Worm (Caenorhabditis elegans) whole organism, L2 larva: ENCODE measurements around the gene lelo-4.
A peak's percentile ranks its signal among the peaks of the same experiment; 100 is the strongest.

ENCODE experiments used
- C34F6.9 ChIP-seq: fragments of 150-350 bp; optimal IDR thresholded peaks from 2 replicates; lab custom pipeline; 2014; ENCODE audit warnings: missing biosample characterization, missing genetic modification characterization
- F13H6.1 ChIP-seq: sonication (generic microtip); optimal IDR thresholded peaks from 2 replicates; lab custom pipeline; 2016; ENCODE audit warnings: missing genetic modification characterization, missing compliant biosample characterization
- R02D3.7 ChIP-seq: fragments of 150-350 bp; optimal IDR thresholded peaks from 2 replicates; lab custom pipeline; 2014; ENCODE audit warnings: missing biosample characterization, missing genetic modification characterization
- Y55F3AM.14 ChIP-seq: fragments of 200-800 bp; sonication (Bioruptor generic); optimal IDR thresholded peaks from 2 replicates; lab custom pipeline; 2018; ENCODE audit warnings: mild to moderate bottlenecking, missing genetic modification characterization, missing compliant biosample characterization
- ZK546.5 ChIP-seq: sonication (generic microtip); optimal IDR thresholded peaks from 2 replicates; lab custom pipeline; 2017; ENCODE audit warnings: missing biosample characterization, missing genetic modification characterization
- aly-2 ChIP-seq: fragments of 150-350 bp; optimal IDR thresholded peaks from 2 replicates; lab custom pipeline; 2014; ENCODE audit warnings: missing biosample characterization, missing genetic modification characterization
- blmp-1 ChIP-seq: sonication (generic microtip); optimal IDR thresholded peaks from 2 replicates; lab custom pipeline; 2017; ENCODE audit warnings: missing genetic modification characterization, mild to moderate bottlenecking, missing compliant biosample characterization, antibody characterized with exemption, moderate library complexity; ENCODE audit not compliant: insufficient read depth
- ceh-16 ChIP-seq: fragments of 150-350 bp; optimal IDR thresholded peaks from 2 replicates; lab custom pipeline; 2014; ENCODE audit warnings: missing biosample characterization, missing genetic modification characterization
- ceh-82 ChIP-seq: fragments of 150-350 bp; optimal IDR thresholded peaks from 2 replicates; lab custom pipeline; 2014; ENCODE audit warnings: missing biosample characterization, missing genetic modification characterization
- crh-2 ChIP-seq: sonication (generic microtip); optimal IDR thresholded peaks from 2 replicates; lab custom pipeline; 2017; ENCODE audit warnings: missing biosample characterization, missing genetic modification characterization
- dmd-4 ChIP-seq: sonication (generic microtip); optimal IDR thresholded peaks from 2 replicates; lab custom pipeline; 2017; ENCODE audit warnings: missing biosample characterization, missing genetic modification characterization
- egl-27 ChIP-seq: sonication (generic microtip); optimal IDR thresholded peaks from 3 replicates; lab custom pipeline; 2017; ENCODE audit warnings: missing biosample characterization, missing genetic modification reagents, missing genetic modification characterization
- elt-1 ChIP-seq: fragments of 150-350 bp; optimal IDR thresholded peaks from 2 replicates; lab custom pipeline; 2014; ENCODE audit warnings: missing biosample characterization, missing genetic modification characterization
- elt-3 ChIP-seq: sonication (generic microtip); optimal IDR thresholded peaks from 2 replicates; lab custom pipeline; 2017; ENCODE audit warnings: missing biosample characterization, missing genetic modification characterization
- fos-1 ChIP-seq: fragments of 150-350 bp; optimal IDR thresholded peaks from 2 replicates; lab custom pipeline; 2014; ENCODE audit warnings: missing biosample characterization, missing genetic modification characterization
- gmeb-1 ChIP-seq: fragments of 150-350 bp; optimal IDR thresholded peaks from 2 replicates; lab custom pipeline; 2014; ENCODE audit warnings: missing biosample characterization, missing genetic modification characterization
- lin-11 ChIP-seq: fragments of 150-350 bp; sonication (generic microtip); optimal IDR thresholded peaks from 2 replicates; lab custom pipeline; 2014; ENCODE audit warnings: missing biosample characterization, missing genetic modification characterization, inconsistent platforms, mixed read lengths
- lin-13 ChIP-seq: fragments of 150-350 bp; optimal IDR thresholded peaks from 2 replicates; lab custom pipeline; 2014; ENCODE audit warnings: missing biosample characterization, missing genetic modification reagents, missing genetic modification characterization
- lsy-2 ChIP-seq, 2 experiments: fragments of 150-350 bp in 1 of 2; sonication (generic microtip) in 1 of 2; optimal IDR thresholded peaks; 2 replicates each; lab custom pipeline; 2014 to 2017; ENCODE audit warnings: missing biosample characterization in 2 of 2, missing genetic modification characterization in 2 of 2
- mab-5 ChIP-seq: fragments of 150-350 bp; optimal IDR thresholded peaks from 2 replicates; lab custom pipeline; 2014; ENCODE audit warnings: missing biosample characterization, missing genetic modification characterization
- mbf-1 ChIP-seq: sonication (generic microtip); optimal IDR thresholded peaks from 2 replicates; lab custom pipeline; 2017; ENCODE audit warnings: missing biosample characterization, missing genetic modification characterization
- mdl-1 ChIP-seq, 2 experiments: fragments of 150-350 bp in 1 of 2; sonication (generic microtip) in 1 of 2; optimal IDR thresholded peaks; 2 replicates each; lab custom pipeline; 2017; ENCODE audit warnings: missing biosample characterization in 2 of 2, missing genetic modification characterization in 2 of 2
- nhr-11 ChIP-seq: fragments of 150-350 bp; optimal IDR thresholded peaks from 2 replicates; lab custom pipeline; 2014; ENCODE audit warnings: missing biosample characterization, missing genetic modification characterization
- nhr-12 ChIP-seq: fragments of 150-350 bp; optimal IDR thresholded peaks from 2 replicates; lab custom pipeline; 2014; ENCODE audit warnings: missing biosample characterization, missing genetic modification characterization
- nhr-129 ChIP-seq: fragments of 150-350 bp; optimal IDR thresholded peaks from 2 replicates; lab custom pipeline; 2014; ENCODE audit warnings: missing biosample characterization, missing genetic modification characterization
- nhr-21 ChIP-seq: fragments of 150-350 bp; optimal IDR thresholded peaks from 2 replicates; lab custom pipeline; 2014; ENCODE audit warnings: missing biosample characterization, missing genetic modification characterization
- nhr-23 ChIP-seq: fragments of 150-350 bp; optimal IDR thresholded peaks from 2 replicates; lab custom pipeline; 2014; ENCODE audit warnings: missing biosample characterization, missing genetic modification reagents, missing genetic modification characterization
- nhr-237 ChIP-seq: fragments of 150-350 bp; optimal IDR thresholded peaks from 2 replicates; lab custom pipeline; 2014; ENCODE audit warnings: missing biosample characterization, missing genetic modification characterization
- nhr-6 ChIP-seq: fragments of 150-350 bp; optimal IDR thresholded peaks from 2 replicates; lab custom pipeline; 2014; ENCODE audit warnings: missing biosample characterization, missing genetic modification characterization
- nhr-77 ChIP-seq: fragments of 150-350 bp; optimal IDR thresholded peaks from 2 replicates; lab custom pipeline; 2014; ENCODE audit warnings: missing biosample characterization, missing genetic modification characterization
- peb-1 ChIP-seq: fragments of 150-350 bp; optimal IDR thresholded peaks from 2 replicates; lab custom pipeline; 2014; ENCODE audit warnings: missing biosample characterization, missing genetic modification characterization
- sem-4 ChIP-seq: fragments of 150-350 bp; optimal IDR thresholded peaks from 2 replicates; lab custom pipeline; 2014; ENCODE audit warnings: missing biosample characterization, missing genetic modification reagents, missing genetic modification characterization
- skn-1 ChIP-seq: sonication (generic microtip); optimal IDR thresholded peaks from 2 replicates; lab custom pipeline; 2017; ENCODE audit warnings: missing biosample characterization, missing genetic modification characterization
- sma-3 ChIP-seq: sonication (generic microtip); optimal IDR thresholded peaks from 2 replicates; lab custom pipeline; 2016; ENCODE audit warnings: missing genetic modification reagents, missing genetic modification characterization, missing compliant biosample characterization
- unc-55 ChIP-seq: fragments of 150-350 bp; sonication (generic microtip); optimal IDR thresholded peaks from 3 replicates; lab custom pipeline; 2014; ENCODE audit warnings: missing biosample characterization, missing genetic modification reagents, missing genetic modification characterization
- unc-62 ChIP-seq: fragments of 150-350 bp; optimal IDR thresholded peaks from 2 replicates; lab custom pipeline; 2014; ENCODE audit warnings: missing biosample characterization, missing genetic modification reagents, missing genetic modification characterization
- zag-1 ChIP-seq: fragments of 150-350 bp; optimal IDR thresholded peaks from 2 replicates; lab custom pipeline; 2014; ENCODE audit warnings: missing biosample characterization, missing genetic modification characterization
- ztf-1 ChIP-seq: fragments of 200-800 bp; sonication (Bioruptor generic); conservative IDR thresholded peaks from 2 replicates; pipeline ENCODE4 v1.3.6; 2022; ENCODE audit warnings: missing genetic modification characterization, missing compliant biosample characterization
- ztf-11 ChIP-seq: sonication (generic microtip); optimal IDR thresholded peaks from 2 replicates; lab custom pipeline; 2017; ENCODE audit warnings: missing biosample characterization, missing genetic modification characterization
- ztf-4 ChIP-seq: fragments of 150-350 bp; optimal IDR thresholded peaks from 2 replicates; lab custom pipeline; 2014; ENCODE audit warnings: missing biosample characterization, missing genetic modification characterization

lelo-4 gene

DNA sequence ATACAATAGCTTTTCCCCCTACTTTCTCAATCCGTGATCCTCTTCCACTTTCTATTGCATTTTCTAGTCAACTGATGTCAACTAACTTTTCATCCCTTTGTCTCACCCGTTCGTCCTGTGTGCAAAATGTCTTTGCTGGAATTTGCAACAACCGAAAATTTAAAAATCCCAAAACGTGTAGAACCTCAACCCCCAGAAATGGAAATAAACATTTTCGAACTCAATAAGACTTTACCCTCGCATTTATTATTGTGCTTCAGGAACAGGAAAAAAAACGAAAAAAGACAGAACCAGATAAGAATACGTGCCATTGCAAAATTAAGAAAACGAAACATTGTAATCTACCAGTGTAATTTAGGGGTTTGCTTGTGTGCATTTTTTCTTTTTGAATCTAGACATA, 2.6 kb upstream of the lelo-4 start:
- TF ChIP-seq nhr-21 (tag; lab: Kevin White, UChicago) (peak; percentile 14), F13H6.1 (tag; lab: Kevin White, UChicago) (no peak)

ce11 chrII:5715745-5716357, 1.1 kb downstream of the lelo-4 start, which contains the start of the genes C18A3.10 and C18A3.3:
Gene C18A3.10, minus strand, starts transcription at chrII:5715845.
Gene C18A3.3, plus strand, starts transcription at chrII:5716307.
- no peak for TF ChIP-seq peb-1
- no peak for TF ChIP-seq ZK546.5 (tag; lab: Kevin White, UChicago)
- no peak for TF ChIP-seq dmd-4
- no peak for TF ChIP-seq zag-1 (tag; lab: Kevin White, UChicago)
- TF ChIP-seq mbf-1 (tag; lab: Kevin White, UChicago): no peak
- TF ChIP-seq gmeb-1 (tag; lab: Kevin White, UChicago): no peak
- TF ChIP-seq R02D3.7: no peak
- no peak for TF ChIP-seq unc-55 (GFP tag; lab: Kevin White, UChicago)
- no peak for TF ChIP-seq mab-5 (tag; lab: Kevin White, UChicago)
- no peak for TF ChIP-seq nhr-11 (tag; lab: Kevin White, UChicago)
- TF ChIP-seq sma-3 (GFP tag; lab: Kevin White, UChicago): no peak
- no peak for TF ChIP-seq C34F6.9 (tag; lab: Kevin White, UChicago)
- TF ChIP-seq nhr-77 (tag; lab: Kevin White, UChicago): no peak
- no peak for TF ChIP-seq elt-1 (tag; lab: Kevin White, UChicago)
- no peak for TF ChIP-seq nhr-237 (tag; lab: Kevin White, UChicago)
- TF ChIP-seq elt-3: no peak
- no peak for TF ChIP-seq blmp-1 (tag; lab: Kevin White, UChicago)
- TF ChIP-seq, all 48 proteins: peak for 0

DNA sequence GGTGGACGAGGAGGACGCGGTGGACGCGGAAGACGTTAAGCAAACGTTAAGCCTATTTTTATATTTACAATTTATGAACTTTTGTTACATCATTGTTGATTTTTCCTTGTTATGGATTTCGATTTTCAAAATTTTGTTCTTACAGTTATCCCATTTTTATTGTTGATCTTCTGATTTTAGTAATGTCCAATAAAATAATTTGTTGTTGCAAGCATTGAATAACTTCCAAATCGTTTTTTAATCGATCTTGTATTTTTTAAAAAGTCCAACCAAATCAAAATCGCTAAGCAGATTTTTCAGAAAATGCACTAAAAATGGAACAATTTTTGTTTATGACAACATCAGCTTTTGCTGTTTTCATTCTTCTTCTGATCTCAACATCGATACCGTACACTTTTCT, 3.1 kb downstream of the lelo-4 start, which contains the start of gene zipt-3:
TSS of gene zipt-3 (plus strand) at position 301 of the 400 bp plus-strand sequence.
- TF ChIP-seq ZK546.5 (tag; lab: Kevin White, UChicago): no peak
- TF ChIP-seq lsy-2 (tag; optimal IDR thresholded peaks at IDR 0.05; lab: Kevin White, UChicago): no peak
- TF ChIP-seq F13H6.1 (tag; lab: Kevin White, UChicago): no peak
- TF ChIP-seq ceh-16 (tag; lab: Kevin White, UChicago): no peak
- no peak for TF ChIP-seq elt-3
- no peak for TF ChIP-seq unc-55 (GFP tag; lab: Kevin White, UChicago)
- no peak for TF ChIP-seq lin-13 (GFP tag; lab: Kevin White, UChicago)
- TF ChIP-seq nhr-21 (tag; lab: Kevin White, UChicago): no peak
- TF ChIP-seq crh-2: no peak
- no peak for TF ChIP-seq unc-62 (GFP tag; lab: Kevin White, UChicago)
- TF ChIP-seq ztf-4 (tag; lab: Kevin White, UChicago): no peak
- TF ChIP-seq peb-1: no peak
- TF ChIP-seq nhr-129 (tag; lab: Kevin White, UChicago): no peak
- no peak for TF ChIP-seq nhr-237 (tag; lab: Kevin White, UChicago)
- no peak for TF ChIP-seq nhr-77 (tag; lab: Kevin White, UChicago)
- no peak for TF ChIP-seq zag-1 (tag; lab: Kevin White, UChicago)
- no peak for TF ChIP-seq skn-1 (tag; lab: Kevin White, UChicago)
- TF ChIP-seq ztf-11 (tag; lab: Kevin White, UChicago): no peak
- no peak for TF ChIP-seq nhr-6 (tag; lab: Kevin White, UChicago)
- TF ChIP-seq sma-3 (GFP tag; lab: Kevin White, UChicago): no peak

DNA sequence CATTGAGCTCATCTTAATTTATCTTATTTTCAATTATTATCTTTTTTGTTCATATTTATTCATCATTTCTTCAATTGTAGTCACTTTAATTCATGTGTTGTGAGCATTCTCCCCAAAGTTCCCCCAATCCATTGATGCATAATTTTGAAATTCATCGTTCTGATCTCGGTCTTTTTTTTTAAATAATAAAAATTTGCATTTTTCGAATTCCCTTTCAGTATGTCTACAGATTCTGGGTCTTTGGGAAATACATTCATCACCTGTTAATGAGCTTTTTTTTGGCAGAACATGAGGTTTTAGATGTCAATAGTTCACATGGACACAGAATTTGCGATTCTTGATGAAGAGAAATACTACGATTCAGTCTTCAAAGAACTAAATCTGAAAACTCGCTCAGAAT, 5.1 kb downstream of the lelo-4 start, which contains the start of gene damt-1:
TSS of gene damt-1 (plus strand) at position 301 of the 400 bp plus-strand sequence.
- no peak for TF ChIP-seq lin-11 (tag; lab: Kevin White, UChicago)

- peak; percentile 89 for TF ChIP-seq nhr-129 (tag; lab: Kevin White, UChicago)
- no peak for TF ChIP-seq unc-62 (GFP tag; lab: Kevin White, UChicago)
- no peak for TF ChIP-seq gmeb-1 (tag; lab: Kevin White, UChicago)
- no peak for TF ChIP-seq blmp-1 (tag; lab: Kevin White, UChicago)
- peak; percentile 38 for TF ChIP-seq lin-13 (GFP tag; lab: Kevin White, UChicago)
- peak; percentile 88 for TF ChIP-seq C34F6.9 (tag; lab: Kevin White, UChicago)
- peak; percentile 49 for TF ChIP-seq mab-5 (tag; lab: Kevin White, UChicago)
- no peak for TF ChIP-seq ztf-1
- TF ChIP-seq nhr-23 (tag; lab: Kevin White, UChicago): no peak
- TF ChIP-seq lsy-2 (tag; optimal IDR thresholded peaks at IDR 0.05; lab: Kevin White, UChicago): peak; percentile 22 to 59
- TF ChIP-seq fos-1 (tag; lab: Kevin White, UChicago): no peak
- no peak for TF ChIP-seq peb-1
- peak; percentile 54 for TF ChIP-seq Y55F3AM.14 (GFP tag; lab: Kevin White, UChicago)
- TF ChIP-seq F13H6.1 (tag; lab: Kevin White, UChicago): peak; percentile 52
- TF ChIP-seq ztf-11 (tag; lab: Kevin White, UChicago): no peak
- no peak for TF ChIP-seq elt-1 (tag; lab: Kevin White, UChicago)
- TF ChIP-seq ceh-82 (tag; lab: Kevin White, UChicago): peak; percentile 3
- no peak for TF ChIP-seq ZK546.5 (tag; lab: Kevin White, UChicago)
- no peak for TF ChIP-seq nhr-12 (tag; lab: Kevin White, UChicago)
- peak; percentile 89 for TF ChIP-seq lin-11 (tag; lab: Kevin White, UChicago)
- no peak for TF ChIP-seq nhr-11 (tag; lab: Kevin White, UChicago)
- TF ChIP-seq egl-27 (tag; lab: Kevin White, UChicago): no peak
- no peak for TF ChIP-seq nhr-77 (tag; lab: Kevin White, UChicago)
- TF ChIP-seq nhr-21 (tag; lab: Kevin White, UChicago): no peak
- no peak for TF ChIP-seq sma-3 (GFP tag; lab: Kevin White, UChicago)
- TF ChIP-seq aly-2 (tag; lab: Kevin White, UChicago): no peak
- TF ChIP-seq elt-3: no peak
- TF ChIP-seq sem-4 (tag; lab: Kevin White, UChicago): peak; percentile 53
- TF ChIP-seq ceh-16 (tag; lab: Kevin White, UChicago): no peak
- peak in 1 of 2 experiments; percentile 55 for TF ChIP-seq mdl-1 (tag; optimal IDR thresholded peaks at IDR 0.05; lab: Kevin White, UChicago)
Observed at ce11 chrII:5725094-5725493, 10.4 kb downstream of the lelo-4 start.
